Fruit fly (Drosophila melanogaster) whole organism, embryonic: Measurements from ENCODE around the gene Sar1.

Source experiments
- Adf1 ChIP-seq: fragments of 200-800 bp; sonication (Bioruptor generic); IDR thresholded peaks from 2 replicates; pipeline ENCODE4 v1.3.6; 2022; ENCODE audit warnings: missing biosample characterization, missing genetic modification characterization
- CG11560 ChIP-seq: fragments of 200-800 bp; sonication (Bioruptor generic); IDR thresholded peaks from 3 replicates; pipeline ENCODE4 v1.3.6; 2022; ENCODE audit warnings: missing biosample characterization, missing genetic modification characterization
- CG11723 ChIP-seq: fragments of 200-800 bp; sonication (Bioruptor generic); optimal IDR thresholded peaks from 2 replicates; lab custom pipeline; 2017; ENCODE audit warnings: missing biosample characterization, mild to moderate bottlenecking, missing genetic modification characterization
- CG12219 ChIP-seq: fragments of 200-800 bp; sonication (Bioruptor generic); optimal IDR thresholded peaks from 3 replicates; lab custom pipeline; 2018; ENCODE audit warnings: missing biosample characterization, mild to moderate bottlenecking, missing genetic modification characterization
- CG12236 ChIP-seq: fragments of 200-800 bp; sonication (Bioruptor generic); optimal IDR thresholded peaks from 2 replicates; lab custom pipeline; 2016; ENCODE audit warnings: missing biosample characterization, missing genetic modification characterization
- CG13424 ChIP-seq: fragments of 200-800 bp; sonication (Bioruptor generic); optimal IDR thresholded peaks from 2 replicates; lab custom pipeline; 2019; ENCODE audit warnings: missing biosample characterization, mild to moderate bottlenecking, missing genetic modification characterization, moderate library complexity
- CG15514 ChIP-seq: fragments of 200-800 bp; sonication (Bioruptor generic); optimal IDR thresholded peaks from 3 replicates; lab custom pipeline; 2017; ENCODE audit warnings: missing biosample characterization, missing genetic modification characterization, mild to moderate bottlenecking, moderate library complexity, missing genetic modification reagents
- CG16863 ChIP-seq: fragments of 200-800 bp; sonication (Bioruptor generic); optimal IDR thresholded peaks from 3 replicates; lab custom pipeline; 2016; ENCODE audit warnings: missing biosample characterization, missing genetic modification characterization
- CG18011 ChIP-seq: fragments of 200-800 bp; sonication (Bioruptor generic); optimal IDR thresholded peaks from 2 replicates; lab custom pipeline; 2017; ENCODE audit warnings: missing biosample characterization, missing genetic modification characterization, mild to moderate bottlenecking, moderate library complexity, missing genotype
- CG18619 ChIP-seq: fragments of 200-800 bp; sonication (Bioruptor generic); optimal IDR thresholded peaks from 3 replicates; lab custom pipeline; 2017; ENCODE audit warnings: missing biosample characterization, mild to moderate bottlenecking, missing genetic modification characterization
- CG18764 ChIP-seq: fragments of 200-800 bp; sonication (Bioruptor generic); optimal IDR thresholded peaks from 3 replicates; lab custom pipeline; 2016; ENCODE audit warnings: missing biosample characterization, missing genetic modification characterization
- CG32532 ChIP-seq: fragments of 200-800 bp; sonication (Bioruptor generic); IDR thresholded peaks from 2 replicates; pipeline ENCODE4 v1.3.6; 2022; ENCODE audit warnings: missing biosample characterization, missing genetic modification characterization
- CG42726 ChIP-seq: fragments of 200-800 bp; sonication (Bioruptor generic); IDR thresholded peaks from 2 replicates; pipeline ENCODE4 v1.3.6; 2022; ENCODE audit warnings: missing biosample characterization, missing genetic modification characterization; ENCODE audit not compliant: partially characterized antibody
- CG4820 ChIP-seq: fragments of 200-800 bp; sonication (Bioruptor generic); optimal IDR thresholded peaks from 3 replicates; lab custom pipeline; 2016; ENCODE audit warnings: missing biosample characterization, missing genetic modification characterization
- CG5180 ChIP-seq: fragments of 200-800 bp; sonication (Bioruptor generic); optimal IDR thresholded peaks from 3 replicates; lab custom pipeline; 2017; ENCODE audit warnings: missing biosample characterization, missing genetic modification characterization, mild to moderate bottlenecking, moderate library complexity, missing genetic modification reagents
- CG7786 ChIP-seq: fragments of 200-800 bp; sonication (Bioruptor generic); optimal IDR thresholded peaks from 2 replicates; lab custom pipeline; 2016; ENCODE audit warnings: missing biosample characterization, missing genetic modification characterization
- CG7963 ChIP-seq: fragments of 200-800 bp; sonication (Bioruptor generic); IDR thresholded peaks from 3 replicates; pipeline ENCODE4 v1.3.6; 2022; ENCODE audit warnings: missing biosample characterization, missing genetic modification characterization; ENCODE audit not compliant: partially characterized antibody
- CG9437 ChIP-seq: fragments of 200-800 bp; sonication (Bioruptor generic); optimal IDR thresholded peaks from 2 replicates; lab custom pipeline; 2018; ENCODE audit warnings: missing biosample characterization, mild to moderate bottlenecking, missing genetic modification characterization
- Chrac-16 ChIP-seq: fragments of 200-800 bp; sonication (Bioruptor generic); optimal IDR thresholded peaks from 3 replicates; lab custom pipeline; 2016; ENCODE audit warnings: missing biosample characterization, missing genetic modification characterization
- CkIIα-i1 ChIP-seq: fragments of 200-800 bp; sonication (Bioruptor generic); IDR thresholded peaks from 2 replicates; pipeline ENCODE4 v1.3.6; 2022; ENCODE audit warnings: missing biosample characterization, missing genetic modification characterization
- E2f2 ChIP-seq: fragments of 200-800 bp; sonication (Bioruptor generic); IDR thresholded peaks from 2 replicates; pipeline ENCODE4 v1.3.6; 2022; ENCODE audit warnings: missing biosample characterization, missing genetic modification characterization
- Fer1 ChIP-seq: fragments of 200-800 bp; sonication (Bioruptor generic); optimal IDR thresholded peaks from 2 replicates; lab custom pipeline; 2017; ENCODE audit warnings: missing biosample characterization, mild to moderate bottlenecking, missing genetic modification characterization
- Gsc ChIP-seq: fragments of 200-800 bp; sonication (Bioruptor generic); IDR thresholded peaks from 2 replicates; pipeline ENCODE4 v1.3.6; 2022; ENCODE audit warnings: missing biosample characterization, missing genetic modification characterization
- HHEX ChIP-seq: fragments of 200-800 bp; sonication (Bioruptor generic); optimal IDR thresholded peaks from 3 replicates; lab custom pipeline; 2017; ENCODE audit warnings: missing biosample characterization, mild to moderate bottlenecking, missing genetic modification characterization, missing genetic modification reagents
- Hmx ChIP-seq: fragments of 200-800 bp; sonication (Bioruptor generic); optimal IDR thresholded peaks from 2 replicates; lab custom pipeline; 2016; ENCODE audit warnings: missing biosample characterization, missing genetic modification characterization
- Hr78 ChIP-seq, 2 experiments: fragments of 200-800 bp in 1 of 2; fragments of >200 bp in 1 of 2; sonication (Bioruptor generic) in 1 of 2; optimal IDR thresholded peaks; 2 replicates each; lab custom pipeline; 2017 to 2019; ENCODE audit warnings: missing biosample characterization in 2 of 2, missing genetic modification characterization in 2 of 2, mild to moderate bottlenecking in 1 of 2, moderate library complexity in 1 of 2
- Max ChIP-seq: fragments of 200-800 bp; sonication (Bioruptor generic); optimal IDR thresholded peaks from 2 replicates; lab custom pipeline; 2016; ENCODE audit warnings: missing biosample characterization, mild to moderate bottlenecking, missing genetic modification characterization
- Med ChIP-seq: fragments of 200-800 bp; sonication (Bioruptor generic); peaks from one replicate; lab custom pipeline; 2016; ENCODE audit warnings: missing biosample characterization, missing genetic modification characterization, mild to moderate bottlenecking, inconsistent platforms, moderate library complexity
- Ptx1 ChIP-seq: fragments of 200-800 bp; sonication (Bioruptor generic); IDR thresholded peaks from 2 replicates; pipeline ENCODE4 v1.3.6; 2022; ENCODE audit warnings: missing biosample characterization, missing genetic modification characterization
- Rfx ChIP-seq: fragments of 200-800 bp; sonication (Bioruptor generic); IDR thresholded peaks from 2 replicates; pipeline ENCODE4 v1.3.6; 2022; ENCODE audit warnings: missing biosample characterization, missing genetic modification characterization
- Usf ChIP-seq: fragments of 200-800 bp; sonication (Bioruptor generic); optimal IDR thresholded peaks from 2 replicates; lab custom pipeline; 2017; ENCODE audit warnings: missing genotype, missing biosample characterization, missing genetic modification characterization
- abd-A ChIP-seq: fragments of 200-800 bp; sonication (Bioruptor generic); optimal IDR thresholded peaks from 3 replicates; lab custom pipeline; 2019; ENCODE audit warnings: missing biosample characterization, mild to moderate bottlenecking, missing genetic modification characterization, moderate library complexity
- bab2 ChIP-seq: fragments of 200-800 bp; sonication (Bioruptor generic); optimal IDR thresholded peaks from 2 replicates; lab custom pipeline; 2016; ENCODE audit warnings: missing biosample characterization, missing genetic modification characterization
- cato ChIP-seq: fragments of 200-800 bp; sonication (Bioruptor generic); optimal IDR thresholded peaks from 2 replicates; lab custom pipeline; 2016; ENCODE audit warnings: missing biosample characterization, missing genetic modification characterization, borderline replicate concordance
- chif ChIP-seq, 2 experiments: fragments of 200-800 bp; sonication (Bioruptor generic); optimal IDR thresholded peaks; 3 replicates each; lab custom pipeline; 2016; ENCODE audit warnings: missing biosample characterization in 2 of 2, missing genetic modification characterization in 2 of 2
- ci ChIP-seq: fragments of 200-800 bp; sonication (Bioruptor generic); IDR thresholded peaks from 3 replicates; pipeline ENCODE4 v1.3.6; 2022; ENCODE audit warnings: missing biosample characterization, missing genetic modification characterization
- corto ChIP-seq: fragments of 200-800 bp; sonication (Bioruptor generic); optimal IDR thresholded peaks from 2 replicates; lab custom pipeline; 2016; ENCODE audit warnings: missing biosample characterization, mild to moderate bottlenecking, missing genetic modification characterization, moderate library complexity
- da ChIP-seq: fragments of 200-800 bp; sonication (Bioruptor generic); optimal IDR thresholded peaks from 2 replicates; lab custom pipeline; 2016; ENCODE audit warnings: missing biosample characterization, missing genetic modification characterization
- dimm ChIP-seq: fragments of 200-800 bp; sonication (Bioruptor generic); IDR thresholded peaks from 2 replicates; pipeline ENCODE4 v1.3.6; 2022; ENCODE audit warnings: missing biosample characterization, missing genetic modification characterization
- en ChIP-seq: fragments of 200-800 bp; sonication (Bioruptor generic); optimal IDR thresholded peaks from 2 replicates; lab custom pipeline; 2016; ENCODE audit warnings: missing biosample characterization, missing genetic modification characterization
- fd3F ChIP-seq: fragments of 200-800 bp; sonication (Bioruptor generic); optimal IDR thresholded peaks from 2 replicates; lab custom pipeline; 2018; ENCODE audit warnings: missing biosample characterization, mild to moderate bottlenecking, missing genetic modification characterization, moderate library complexity
- fru ChIP-seq: fragments of >200 bp; optimal IDR thresholded peaks from 2 replicates; lab custom pipeline; 2017
- ham ChIP-seq: fragments of 200-800 bp; sonication (Bioruptor generic); IDR thresholded peaks from 2 replicates; pipeline ENCODE4 v1.3.6; 2022; ENCODE audit warnings: missing biosample characterization, missing genetic modification characterization
- ken ChIP-seq: fragments of 200-800 bp; sonication (Bioruptor generic); IDR thresholded peaks from 3 replicates; pipeline ENCODE4 v1.3.6; 2022; ENCODE audit warnings: missing biosample characterization, missing genetic modification characterization
- mld ChIP-seq: fragments of 200-800 bp; sonication (Bioruptor generic); IDR thresholded peaks from 3 replicates; pipeline ENCODE4 v1.3.6; 2022; ENCODE audit warnings: missing biosample characterization, missing genetic modification characterization; ENCODE audit not compliant: partially characterized antibody
- onecut ChIP-seq: fragments of 200-800 bp; sonication (Bioruptor generic); IDR thresholded peaks from 2 replicates; pipeline ENCODE4 v1.3.6; 2022; ENCODE audit warnings: missing biosample characterization, missing genetic modification characterization
- pb ChIP-seq: fragments of 200-800 bp; sonication (Bioruptor generic); optimal IDR thresholded peaks from 3 replicates; lab custom pipeline; 2016; ENCODE audit warnings: missing biosample characterization, missing genetic modification characterization
- scrt ChIP-seq: fragments of 200-800 bp; sonication (Bioruptor generic); optimal IDR thresholded peaks from 2 replicates; lab custom pipeline; 2018; ENCODE audit warnings: missing biosample characterization, mild to moderate bottlenecking, missing genetic modification characterization, moderate library complexity
- sens ChIP-seq: fragments of 200-800 bp; sonication (Bioruptor generic); peaks from one replicate; lab custom pipeline; 2016; ENCODE audit warnings: missing biosample characterization, missing genetic modification characterization

Gene Sar1

DNA sequence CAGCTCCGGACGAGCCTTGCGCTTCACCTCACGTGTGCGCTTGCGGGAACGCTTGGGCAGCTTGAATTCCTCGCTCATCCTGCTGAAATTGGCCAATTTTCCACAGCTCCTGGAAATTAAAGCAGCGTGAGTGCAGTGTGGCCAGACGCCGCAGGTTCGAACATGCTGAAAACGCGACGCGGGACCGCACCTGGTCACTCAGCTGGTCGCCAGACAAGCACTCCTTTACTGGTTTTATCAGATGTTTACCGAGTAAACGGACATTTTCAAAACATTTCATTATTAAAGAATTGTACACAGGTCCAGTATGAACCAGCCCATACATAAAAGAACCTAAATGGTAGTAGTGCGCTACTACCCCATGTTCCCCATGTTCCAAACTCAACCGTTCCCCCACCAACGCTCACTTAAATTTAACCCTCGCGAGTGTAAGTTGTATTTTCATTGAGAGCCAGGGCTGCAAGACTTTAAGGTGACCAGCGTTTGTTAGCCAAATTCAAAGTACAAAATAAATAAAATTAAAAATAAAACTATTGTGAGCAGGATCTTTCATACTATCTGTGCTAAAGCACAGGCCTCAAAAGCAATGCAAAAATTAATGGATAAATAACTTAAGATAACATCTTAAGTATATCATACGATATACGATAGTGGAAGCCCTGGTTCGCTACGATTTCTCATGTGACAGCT, 5.9 kb downstream of the Sar1 start, which contains the start of the genes JMJD6, CG7071 and Muted (continued):
- peak; percentile 79 for TF ChIP-seq E2f2
- peak; percentile 69 for TF ChIP-seq Adf1
- TF ChIP-seq ham (GFP tag; lab: Robert Waterston, UW), result peak; percentile 59; the same call in 1 of the 2 replicates
- TF ChIP-seq CG18764 (GFP tag; lab: Kevin White, UChicago), result peak; percentile 87
- TF ChIP-seq HHEX (GFP tag; lab: Kevin White, UChicago), result peak; percentile 87
- peak; percentile 85 for TF ChIP-seq Usf
- peak; percentile 92 for TF ChIP-seq ken
- TF ChIP-seq dimm (GFP tag; lab: Robert Waterston, UW), result peak; percentile 64; the same call in 1 of the 2 replicates
- peak; percentile 76 for TF ChIP-seq corto (GFP tag; lab: Kevin White, UChicago)
- TF ChIP-seq ci (GFP tag; lab: Robert Waterston, UW), result peak; percentile 95
- TF ChIP-seq scrt, result peak; percentile 80
- TF ChIP-seq fd3F (GFP tag; lab: Kevin White, UChicago), result peak; percentile 90
- TF ChIP-seq Fer1 (GFP tag; lab: Kevin White, UChicago), result peak; percentile 92
- 0 out of 3 replicates have a peak, but pooled peaks have one; percentile 4 for TF ChIP-seq CG7963
- peak; percentile 86 for TF ChIP-seq CG16863 (GFP tag; lab: Kevin White, UChicago)
- TF ChIP-seq CG9437 (GFP tag; lab: Kevin White, UChicago), result peak; percentile 79
- TF ChIP-seq chif (GFP tag; optimal IDR thresholded peaks at IDR 0.05; lab: Kevin White, UChicago), result peak; percentile 82 to 92
- peak; percentile 83 for TF ChIP-seq CG18619 (GFP tag; lab: Kevin White, UChicago)
- TF ChIP-seq CG12219 (GFP tag; lab: Kevin White, UChicago), result peak; percentile 71
- TF ChIP-seq CG32532 (GFP tag; lab: Robert Waterston, UW), result peak; percentile 94
- no peak for TF ChIP-seq CkIIα-i1 (GFP tag; lab: Robert Waterston, UW)
- peak; percentile 96 for TF ChIP-seq CG13424 (tag; lab: Kevin White, UChicago)
- peak; percentile 34 for TF ChIP-seq da (GFP tag; lab: Kevin White, UChicago)
- TF ChIP-seq sens, result peak; percentile 97
- peak; percentile 57 for TF ChIP-seq CG12236
- peak; percentile 66; the same call in 1 of the 2 replicates for TF ChIP-seq CG42726
- peak; percentile 84 for TF ChIP-seq CG11723
- TF ChIP-seq CG7786 (GFP tag; lab: Kevin White, UChicago), result peak; percentile 84
- TF ChIP-seq Rfx (GFP tag; lab: Robert Waterston, UW), result peak; percentile 95
- TF ChIP-seq Med, result peak; percentile 98
- TF ChIP-seq pb (GFP tag; lab: Kevin White, UChicago), result no peak
- peak; percentile 93 for TF ChIP-seq Ptx1 (GFP tag; lab: Robert Waterston, UW)
- peak; percentile 92 for TF ChIP-seq CG15514 (GFP tag; lab: Kevin White, UChicago)
- TF ChIP-seq fru (lab: Kevin White, UChicago), result no peak
- TF ChIP-seq en, result peak; percentile 73
- peak; percentile 73 for TF ChIP-seq Hmx
- no peak for TF ChIP-seq mld (GFP tag; lab: Robert Waterston, UW)
- TF ChIP-seq abd-A (tag; lab: Kevin White, UChicago), result no peak
- TF ChIP-seq CG18011 (GFP tag; lab: Kevin White, UChicago), result peak; percentile 85
- peak; percentile 92 for TF ChIP-seq Chrac-16 (GFP tag; lab: Kevin White, UChicago)
- TF ChIP-seq Max (GFP tag; lab: Kevin White, UChicago), result peak; percentile 92
- peak; percentile 72 for TF ChIP-seq onecut (GFP tag; lab: Robert Waterston, UW)
- TF ChIP-seq bab2 (GFP tag; lab: Kevin White, UChicago), result peak; percentile 89
- peak; percentile 71 for TF ChIP-seq CG11560 (tag; lab: Robert Waterston, UW)
- peak in 1 of 2 experiments; percentile 52 for TF ChIP-seq Hr78 (GFP tag; optimal IDR thresholded peaks at IDR 0.05; lab: Kevin White, UChicago)
- TF ChIP-seq cato (GFP tag; lab: Kevin White, UChicago), result peak; percentile 87
- TF ChIP-seq CG5180, result peak; percentile 66
- TF ChIP-seq CG4820, result peak; percentile 86
- TF ChIP-seq Gsc (GFP tag; lab: Robert Waterston, UW), result peak; percentile 79
